Fruit fly (Drosophila melanogaster) whole organism, pupa: ENCODE results near the gene CG9663.
A peak's percentile ranks its signal among the peaks of the same experiment; 100 is the strongest.

ENCODE experiments used
- CG10348 ChIP-seq: fragments of 200-800 bp; sonication (Bioruptor generic); IDR thresholded peaks from 2 replicates; pipeline ENCODE4 v1.3.6; 2022; ENCODE audit warnings: missing biosample characterization, missing genetic modification characterization
- CG12605 ChIP-seq: fragments of 200-800 bp; sonication (Bioruptor generic); IDR thresholded peaks from 2 replicates; pipeline ENCODE4 v1.3.6; 2022; ENCODE audit warnings: missing biosample characterization, missing genetic modification characterization
- CG13204 ChIP-seq: fragments of 200-800 bp; sonication (Bioruptor generic); optimal IDR thresholded peaks from 2 replicates; lab custom pipeline; 2018; ENCODE audit warnings: missing biosample characterization, mild to moderate bottlenecking, missing genetic modification characterization, moderate library complexity
- CG14655 ChIP-seq: fragments of 200-800 bp; sonication (Bioruptor generic); optimal IDR thresholded peaks from 3 replicates; lab custom pipeline; 2017; ENCODE audit warnings: mild to moderate bottlenecking, missing biosample characterization, missing genetic modification reagents, missing genetic modification characterization
- CG15710 ChIP-seq: fragments of 200-800 bp; sonication (Bioruptor generic); optimal IDR thresholded peaks from 2 replicates; lab custom pipeline; 2018; ENCODE audit warnings: missing biosample characterization, mild to moderate bottlenecking, missing genetic modification characterization, moderate library complexity
- CG17806 ChIP-seq: fragments of 200-800 bp; sonication (Bioruptor generic); optimal IDR thresholded peaks from 2 replicates; lab custom pipeline; 2018; ENCODE audit warnings: missing biosample characterization, mild to moderate bottlenecking, missing genetic modification characterization, moderate library complexity
- CG32121 ChIP-seq: fragments of 200-800 bp; sonication (Bioruptor generic); IDR thresholded peaks from 2 replicates; pipeline ENCODE4 v1.3.6; 2022; ENCODE audit warnings: missing biosample characterization, missing genetic modification characterization
- CG34367 ChIP-seq: fragments of 200-800 bp; sonication (Bioruptor generic); optimal IDR thresholded peaks from 2 replicates; lab custom pipeline; 2018; ENCODE audit warnings: missing biosample characterization, mild to moderate bottlenecking, missing genetic modification characterization
- CG4496 ChIP-seq: fragments of 200-800 bp; sonication (Bioruptor generic); IDR thresholded peaks from 3 replicates; pipeline ENCODE4 v1.3.6; 2022; ENCODE audit warnings: missing biosample characterization, missing genetic modification characterization
- CG8159 ChIP-seq: fragments of 200-800 bp; sonication (Bioruptor generic); optimal IDR thresholded peaks from 3 replicates; lab custom pipeline; 2018; ENCODE audit warnings: missing biosample characterization, mild to moderate bottlenecking, missing genetic modification characterization, moderate library complexity
- CG8301 ChIP-seq: fragments of 200-800 bp; sonication (Bioruptor generic); optimal IDR thresholded peaks from 2 replicates; lab custom pipeline; 2018; ENCODE audit warnings: missing biosample characterization, mild to moderate bottlenecking, missing genetic modification characterization
- CG9948 ChIP-seq: fragments of 200-800 bp; sonication (Bioruptor generic); optimal IDR thresholded peaks from 2 replicates; lab custom pipeline; 2018; ENCODE audit warnings: missing biosample characterization, mild to moderate bottlenecking, missing genetic modification characterization, moderate library complexity
- D1 ChIP-seq: fragments of 200-800 bp; sonication (Bioruptor generic); optimal IDR thresholded peaks from 2 replicates; lab custom pipeline; 2018; ENCODE audit warnings: missing biosample characterization, mild to moderate bottlenecking, missing genetic modification characterization, moderate library complexity
- EcR ChIP-seq: fragments of 200-800 bp; sonication (Bioruptor generic); optimal IDR thresholded peaks from 3 replicates; lab custom pipeline; 2019; ENCODE audit warnings: missing biosample characterization, missing genetic modification characterization, mild to moderate bottlenecking, moderate library complexity, missing genetic modification reagents
- Ets98B ChIP-seq: fragments of 200-800 bp; sonication (Bioruptor generic); IDR thresholded peaks from 2 replicates; pipeline ENCODE4 v1.3.6; 2022; ENCODE audit warnings: missing biosample characterization, missing genetic modification characterization
- Pif1A ChIP-seq: fragments of 200-800 bp; sonication (Bioruptor generic); optimal IDR thresholded peaks from 3 replicates; lab custom pipeline; 2016; ENCODE audit warnings: missing biosample characterization, missing genetic modification characterization
- Pif1B ChIP-seq: fragments of 200-800 bp; sonication (Bioruptor generic); optimal IDR thresholded peaks from 3 replicates; lab custom pipeline; 2016; ENCODE audit warnings: missing biosample characterization, missing genetic modification characterization
- Snoo ChIP-seq: fragments of 200-800 bp; sonication (Bioruptor generic); optimal IDR thresholded peaks from 3 replicates; lab custom pipeline; 2017; ENCODE audit warnings: missing biosample characterization, mild to moderate bottlenecking, missing genetic modification characterization, inconsistent platforms
- fd96Ca ChIP-seq: fragments of 200-800 bp; sonication (Bioruptor generic); IDR thresholded peaks from 3 replicates; pipeline ENCODE4 v1.3.6; 2022; ENCODE audit warnings: missing biosample characterization, missing genetic modification characterization
- gl ChIP-seq: fragments of 200-800 bp; sonication (Bioruptor generic); optimal IDR thresholded peaks from 2 replicates; lab custom pipeline; 2018; ENCODE audit warnings: missing biosample characterization, mild to moderate bottlenecking, missing genetic modification characterization
- rn ChIP-seq: fragments of 200-800 bp; sonication (Bioruptor generic); IDR thresholded peaks from 2 replicates; pipeline ENCODE4 v1.3.6; 2022; ENCODE audit warnings: missing biosample characterization, missing genetic modification characterization

The CG9663 gene

DNA sequence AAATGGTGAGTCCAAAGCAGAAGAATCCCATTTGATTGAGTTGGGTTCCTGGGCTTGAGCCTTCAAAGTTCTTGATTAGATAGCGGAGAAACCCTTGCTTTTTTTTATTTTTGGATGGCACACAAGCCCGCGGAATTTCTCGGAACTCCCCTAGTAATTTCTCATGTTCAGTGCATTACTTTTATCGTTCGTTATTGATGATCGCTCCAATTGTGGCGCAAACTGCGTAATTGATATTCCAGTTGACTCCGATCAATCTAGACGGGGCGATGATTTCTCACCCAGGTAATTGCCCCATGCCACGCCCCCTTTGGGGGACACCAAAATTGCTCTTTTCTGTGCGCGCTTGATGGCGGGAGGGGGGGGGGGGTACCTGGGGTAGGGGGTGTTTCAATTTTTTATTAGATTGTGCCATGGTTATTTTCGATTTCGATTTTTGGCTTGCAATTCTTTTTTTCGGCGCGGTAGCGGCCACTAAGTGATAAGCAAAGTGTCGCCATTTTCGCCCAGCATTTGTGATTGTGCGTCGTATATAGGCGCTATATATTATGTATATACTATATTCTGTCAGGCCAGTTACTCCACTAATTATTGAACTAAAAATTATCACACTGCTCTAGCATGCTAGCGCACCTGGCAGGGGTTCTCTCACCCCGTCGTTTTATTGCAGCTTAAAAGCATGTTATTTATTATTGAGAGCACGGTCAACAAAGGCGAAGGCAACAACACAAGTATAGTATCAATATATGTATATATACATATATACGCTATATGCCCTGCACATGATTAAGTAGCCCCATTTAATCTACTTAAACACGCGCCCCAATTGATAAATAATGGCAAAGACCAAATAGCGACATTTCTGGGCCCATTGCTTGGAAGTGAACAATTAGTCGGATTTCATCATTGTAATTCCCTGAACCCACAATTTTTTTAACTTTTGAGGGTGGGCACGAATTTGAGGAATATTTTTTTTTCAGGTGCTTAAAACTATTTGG, 2.2 kb upstream of the CG9663 start:
- TF ChIP-seq CG8301 (tag; lab: Kevin White, UChicago) (no peak), CG32121 (GFP tag; lab: Robert Waterston, UW) (no peak), CG8159 (tag; lab: Kevin White, UChicago) (no peak), Pif1B (no peak), CG12605 (GFP tag; lab: Robert Waterston, UW) (no peak), CG17806 (tag; lab: Kevin White, UChicago) (no peak), CG4496 (GFP tag; lab: Robert Waterston, UW) (no peak), fd96Ca (GFP tag; lab: Robert Waterston, UW) (no peak), CG13204 (GFP tag; lab: Kevin White, UChicago) (no peak), CG10348 (GFP tag; lab: Robert Waterston, UW) (no peak), D1 (tag; lab: Kevin White, UChicago) (no peak)

DNA sequence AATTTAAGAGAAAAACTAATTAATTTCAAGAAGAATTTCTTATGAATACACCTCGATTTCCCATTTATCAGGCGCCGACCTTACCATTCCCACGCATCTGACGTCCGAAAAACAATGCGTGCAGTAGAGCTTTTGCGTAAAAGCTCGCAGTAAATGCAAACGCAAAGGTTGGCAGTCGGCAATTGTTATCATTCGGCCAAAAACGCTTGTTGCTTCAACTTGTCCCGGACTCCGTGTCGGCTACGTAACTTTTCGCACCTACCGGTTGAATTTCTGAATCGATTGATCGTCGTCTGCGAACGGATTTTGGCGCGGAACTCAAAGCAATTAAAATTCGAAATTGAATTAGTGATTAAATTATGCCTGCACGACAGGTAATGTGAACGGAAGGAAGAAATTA, 963 bp upstream of the CG9663 start, which contains the start of gene CG3277:
TSS of gene CG3277 (plus strand) at position 208 of the 400 bp plus-strand sequence.
- TF ChIP-seq CG12605 (GFP tag; lab: Robert Waterston, UW) (peak; percentile 37; the same call in 1 of the 2 replicates), CG8301 (tag; lab: Kevin White, UChicago) (no peak)

dm6 chr2L:3301755-3302499, 1.0 kb downstream of the CG9663 start:
- peak; percentile 100 for TF ChIP-seq fd96Ca (GFP tag; lab: Robert Waterston, UW)
- TF ChIP-seq D1 (tag; lab: Kevin White, UChicago): peak; percentile 99
- peak; percentile 100 for TF ChIP-seq CG15710 (tag; lab: Kevin White, UChicago)
- peak; percentile 100 for TF ChIP-seq CG14655 (GFP tag; lab: Kevin White, UChicago)
- peak; percentile 100 for TF ChIP-seq CG4496 (GFP tag; lab: Robert Waterston, UW)
- TF ChIP-seq gl (tag; lab: Kevin White, UChicago): peak; percentile 99
- TF ChIP-seq CG9948 (tag; lab: Kevin White, UChicago): peak; percentile 100
- peak; percentile 99 for TF ChIP-seq rn (GFP tag; lab: Robert Waterston, UW)
- peak; percentile 99 for TF ChIP-seq CG32121 (GFP tag; lab: Robert Waterston, UW)
- peak; percentile 100 for TF ChIP-seq CG17806 (tag; lab: Kevin White, UChicago)
- peak; percentile 100 for TF ChIP-seq CG8301 (tag; lab: Kevin White, UChicago)
- peak; percentile 100 for TF ChIP-seq CG34367 (tag; lab: Kevin White, UChicago)
- peak; percentile 100 for TF ChIP-seq Ets98B
- peak; percentile 99 for TF ChIP-seq CG12605 (GFP tag; lab: Robert Waterston, UW)
- TF ChIP-seq CG13204 (GFP tag; lab: Kevin White, UChicago): peak; percentile 99
- TF ChIP-seq Pif1B: peak; percentile 100
- peak; percentile 100 for TF ChIP-seq Snoo (tag; lab: Kevin White, UChicago)
- peak; percentile 97 for TF ChIP-seq CG10348 (GFP tag; lab: Robert Waterston, UW)
- TF ChIP-seq EcR (GFP tag; lab: Kevin White, UChicago): peak; percentile 94
- TF ChIP-seq CG8159 (tag; lab: Kevin White, UChicago): peak; percentile 100
- TF ChIP-seq Pif1A (GFP tag; lab: Kevin White, UChicago): peak; percentile 100

- TF ChIP-seq CG13204 (GFP tag; lab: Kevin White, UChicago) (no peak), gl (tag; lab: Kevin White, UChicago) (no peak), CG17806 (tag; lab: Kevin White, UChicago) (no peak), fd96Ca (GFP tag; lab: Robert Waterston, UW) (no peak), Pif1B (no peak)
- TF ChIP-seq, all 21 proteins: peak for 0
Observed at dm6 chr2L:3301058-3301457, 1.9 kb downstream of the CG9663 start.

- TF ChIP-seq CG9948 (tag; lab: Kevin White, UChicago): peak; percentile 26
- no peak for TF ChIP-seq D1 (tag; lab: Kevin White, UChicago)
- no peak for TF ChIP-seq CG10348 (GFP tag; lab: Robert Waterston, UW)
- TF ChIP-seq CG13204 (GFP tag; lab: Kevin White, UChicago): no peak
- no peak for TF ChIP-seq EcR (GFP tag; lab: Kevin White, UChicago)
- TF ChIP-seq CG15710 (tag; lab: Kevin White, UChicago): peak; percentile 50
- no peak for TF ChIP-seq CG4496 (GFP tag; lab: Robert Waterston, UW)
- peak; percentile 14; the same call in 1 of the 2 replicates for TF ChIP-seq Ets98B
- TF ChIP-seq fd96Ca (GFP tag; lab: Robert Waterston, UW): 0 out of 3 replicates have a peak, but pooled peaks have one; percentile 36
- TF ChIP-seq CG32121 (GFP tag; lab: Robert Waterston, UW): no peak
- TF ChIP-seq Pif1A (GFP tag; lab: Kevin White, UChicago): peak; percentile 17
- peak; percentile 40 for TF ChIP-seq gl (tag; lab: Kevin White, UChicago)
- TF ChIP-seq CG34367 (tag; lab: Kevin White, UChicago): no peak
- TF ChIP-seq CG8159 (tag; lab: Kevin White, UChicago): peak; percentile 34
- TF ChIP-seq CG17806 (tag; lab: Kevin White, UChicago): peak; percentile 33
- TF ChIP-seq rn (GFP tag; lab: Robert Waterston, UW): no peak
- peak; percentile 46 for TF ChIP-seq CG14655 (GFP tag; lab: Kevin White, UChicago)
- peak; percentile 26 for TF ChIP-seq CG8301 (tag; lab: Kevin White, UChicago)
- no peak for TF ChIP-seq Snoo (tag; lab: Kevin White, UChicago)
- no peak for TF ChIP-seq CG12605 (GFP tag; lab: Robert Waterston, UW)
- peak; percentile 8 for TF ChIP-seq Pif1B
Observed at dm6 chr2L:3299803-3300202, 3.1 kb downstream of the CG9663 start.
